Worm (Caenorhabditis elegans) whole organism, L4 larva: ENCODE data around the gene H20E11.1.

ENCODE experiments used
- F10B5.3 ChIP-seq: sonication (generic microtip); optimal IDR thresholded peaks from 2 replicates; lab custom pipeline; 2016; ENCODE audit warnings: mild to moderate bottlenecking, missing genetic modification characterization, missing compliant biosample characterization
- F37D6.2 ChIP-seq: sonication (generic microtip); optimal IDR thresholded peaks from 2 replicates; lab custom pipeline; 2016; ENCODE audit warnings: mild to moderate bottlenecking, missing genetic modification characterization, missing compliant biosample characterization
- T20F7.1 ChIP-seq: fragments of 200-800 bp; sonication (Bioruptor generic); optimal IDR thresholded peaks from 2 replicates; lab custom pipeline; 2018; ENCODE audit warnings: mild to moderate bottlenecking, missing genetic modification characterization, missing compliant biosample characterization
- Y105C5A.15 ChIP-seq: fragments of 200-800 bp; sonication (Bioruptor generic); IDR thresholded peaks from 2 replicates; pipeline ENCODE4 v1.3.6; 2022; ENCODE audit warnings: missing genetic modification characterization, missing compliant biosample characterization
- Y48G9A.11 ChIP-seq: fragments of 200-800 bp; sonication (Bioruptor generic); IDR thresholded peaks from 2 replicates; pipeline ENCODE4 v1.3.6; 2022; ENCODE audit warnings: missing genetic modification reagents, missing genetic modification characterization, missing compliant biosample characterization
- Y75B8A.6 ChIP-seq: fragments of 200-800 bp; sonication (Bioruptor generic); IDR thresholded peaks from 2 replicates; pipeline ENCODE4 v1.3.6; 2022; ENCODE audit warnings: missing genetic modification reagents, missing genetic modification characterization, missing compliant biosample characterization
- ZK337.2 ChIP-seq: fragments of 200-800 bp; sonication (Bioruptor generic); IDR thresholded peaks from 2 replicates; pipeline ENCODE4 v1.3.6; 2022; ENCODE audit warnings: missing genetic modification reagents, missing genetic modification characterization, missing compliant biosample characterization
- arid-1 ChIP-seq: fragments of 200-800 bp; sonication (Bioruptor generic); conservative IDR thresholded peaks from 2 replicates; pipeline ENCODE4 v1.3.6; 2022; ENCODE audit warnings: missing genetic modification reagents, missing genetic modification characterization, missing compliant biosample characterization
- daf-12 ChIP-seq: fragments of 150-350 bp; optimal IDR thresholded peaks from 2 replicates; lab custom pipeline; 2014; ENCODE audit warnings: missing biosample characterization, missing genetic modification reagents, missing genetic modification characterization
- daf-16 ChIP-seq, 3 experiments: sonication (generic microtip); optimal IDR thresholded peaks; 2 replicates each; lab custom pipeline; 2016 to 2017; ENCODE audit warnings: missing genetic modification characterization in 3 of 3, missing genetic modification reagents in 3 of 3, mild to moderate bottlenecking in 2 of 3, missing compliant biosample characterization in 2 of 3, missing biosample characterization in 1 of 3, moderate library complexity in 1 of 3
- dmd-6 ChIP-seq: fragments of 200-800 bp; sonication (Bioruptor generic); IDR thresholded peaks from 2 replicates; pipeline ENCODE4 v1.3.6; 2022; ENCODE audit warnings: missing genetic modification reagents, missing genetic modification characterization, missing compliant biosample characterization
- dpl-1 ChIP-seq: fragments of 150-350 bp; optimal IDR thresholded peaks from 2 replicates; lab custom pipeline; 2014; ENCODE audit warnings: missing biosample characterization, missing genetic modification reagents, missing genetic modification characterization
- dve-1 ChIP-seq: sonication (generic microtip); optimal IDR thresholded peaks from 2 replicates; lab custom pipeline; 2017; ENCODE audit warnings: antibody characterized with exemption, mild to moderate bottlenecking, missing genetic modification characterization, missing compliant biosample characterization; ENCODE audit not compliant: insufficient read depth
- egl-27 ChIP-seq: sonication (generic microtip); optimal IDR thresholded peaks from 3 replicates; lab custom pipeline; 2017; ENCODE audit warnings: missing biosample characterization, missing genetic modification reagents, missing genetic modification characterization
- fkh-10 ChIP-seq: fragments of 150-350 bp; optimal IDR thresholded peaks from 2 replicates; lab custom pipeline; 2014; ENCODE audit warnings: missing biosample characterization, missing genetic modification reagents, missing genetic modification characterization
- fos-1 ChIP-seq: fragments of 150-350 bp; optimal IDR thresholded peaks from 2 replicates; lab custom pipeline; 2014; ENCODE audit warnings: missing biosample characterization, missing genetic modification characterization
- gei-8 ChIP-seq: fragments of 200-800 bp; sonication (Bioruptor generic); optimal IDR thresholded peaks from 2 replicates; lab custom pipeline; 2018; ENCODE audit warnings: mild to moderate bottlenecking, missing genetic modification characterization, missing compliant biosample characterization
- hif-1 ChIP-seq, 2 experiments: sonication (generic microtip); optimal IDR thresholded peaks; 2 replicates each; lab custom pipeline; 2016 to 2017; ENCODE audit warnings: missing compliant biosample characterization in 2 of 2, missing genetic modification characterization in 2 of 2, missing genetic modification reagents in 2 of 2, missing genotype in 2 of 2, mild to moderate bottlenecking in 1 of 2
- hlh-30 ChIP-seq: sonication (generic microtip); optimal IDR thresholded peaks from 2 replicates; lab custom pipeline; 2017; ENCODE audit warnings: antibody characterized with exemption, mild to moderate bottlenecking, missing genetic modification characterization, missing compliant biosample characterization; ENCODE audit not compliant: insufficient read depth
- hmg-1.1 ChIP-seq: fragments of 200-800 bp; sonication (Bioruptor generic); IDR thresholded peaks from 2 replicates; pipeline ENCODE4 v1.3.6; 2022; ENCODE audit warnings: missing genetic modification reagents, missing genetic modification characterization, missing compliant biosample characterization
- lim-7 ChIP-seq: fragments of 200-800 bp; sonication (Bioruptor generic); IDR thresholded peaks from 2 replicates; pipeline ENCODE4 v1.3.6; 2022; ENCODE audit warnings: missing genetic modification characterization, missing compliant biosample characterization
- lin-1 ChIP-seq: fragments of 200-800 bp; sonication (Bioruptor generic); IDR thresholded peaks from 2 replicates; pipeline ENCODE4 v1.3.6; 2022; ENCODE audit warnings: missing genetic modification reagents, missing genetic modification characterization, missing compliant biosample characterization
- lin-13 ChIP-seq: fragments of 150-350 bp; optimal IDR thresholded peaks from 2 replicates; lab custom pipeline; 2014; ENCODE audit warnings: missing biosample characterization, missing genetic modification reagents, missing genetic modification characterization
- lin-39 ChIP-seq: fragments of 150-350 bp; optimal IDR thresholded peaks from 2 replicates; lab custom pipeline; 2014; ENCODE audit warnings: missing biosample characterization, missing genetic modification reagents, missing genetic modification characterization
- lsy-2 ChIP-seq, 2 experiments: fragments of 150-350 bp in 1 of 2; sonication (generic microtip) in 1 of 2; optimal IDR thresholded peaks; 2 replicates each; lab custom pipeline; 2014 to 2017; ENCODE audit warnings: missing biosample characterization in 2 of 2, missing genetic modification characterization in 2 of 2
- madf-5 ChIP-seq, 2 experiments: fragments of 200-800 bp; sonication (Bioruptor generic); IDR thresholded peaks; 2 replicates each; pipeline ENCODE4 v1.3.6; 2022; ENCODE audit warnings: missing compliant biosample characterization in 2 of 2, missing genetic modification characterization in 2 of 2
- mdl-1 ChIP-seq, 2 experiments: fragments of 150-350 bp in 1 of 2; sonication (generic microtip) in 1 of 2; optimal IDR thresholded peaks; 2 replicates each; lab custom pipeline; 2014 to 2017; ENCODE audit warnings: missing biosample characterization in 2 of 2, missing genetic modification characterization in 2 of 2
- mes-2 ChIP-seq: sonication (generic microtip); optimal IDR thresholded peaks from 2 replicates; lab custom pipeline; 2016; ENCODE audit warnings: missing genotype, mild to moderate bottlenecking, missing genetic modification characterization, missing compliant biosample characterization; ENCODE audit not compliant: poor library complexity, severe bottlenecking
- nhr-11 ChIP-seq: fragments of 150-350 bp; optimal IDR thresholded peaks from 2 replicates; lab custom pipeline; 2014; ENCODE audit warnings: missing biosample characterization, missing genetic modification characterization
- nhr-28 ChIP-seq: fragments of 150-350 bp; optimal IDR thresholded peaks from 2 replicates; lab custom pipeline; 2014; ENCODE audit warnings: missing biosample characterization, missing genetic modification characterization
- nhr-42 ChIP-seq: fragments of 200-800 bp; sonication (Bioruptor generic); IDR thresholded peaks from 2 replicates; pipeline ENCODE4 v1.3.6; 2022; ENCODE audit warnings: missing genetic modification characterization, missing compliant biosample characterization
- nhr-48 ChIP-seq: sonication (generic microtip); optimal IDR thresholded peaks from 2 replicates; lab custom pipeline; 2016; ENCODE audit warnings: mild to moderate bottlenecking, missing genetic modification characterization, missing compliant biosample characterization
- pha-4 ChIP-seq, 2 experiments: fragments of 150-350 bp in 1 of 2; fragments of 200-800 bp in 1 of 2; sonication (Bioruptor generic) in 1 of 2; IDR thresholded peaks in 1 of 2; optimal IDR thresholded peaks in 1 of 2; 2 replicates each; pipeline versions ENCODE4 v1.3.6 to Lab custom; 2014 to 2022; ENCODE audit warnings: missing genetic modification characterization in 2 of 2, missing genetic modification reagents in 2 of 2, missing biosample characterization in 1 of 2, missing compliant biosample characterization in 1 of 2
- pqm-1 ChIP-seq: sonication (generic microtip); optimal IDR thresholded peaks from 2 replicates; lab custom pipeline; 2017; ENCODE audit warnings: missing biosample characterization, missing genetic modification characterization
- rbr-2 ChIP-seq: sonication (generic microtip); optimal IDR thresholded peaks from 2 replicates; lab custom pipeline; 2016; ENCODE audit warnings: missing genotype, missing genetic modification characterization, missing compliant biosample characterization
- snpc-4 ChIP-seq: fragments of 150-350 bp; optimal IDR thresholded peaks from 2 replicates; lab custom pipeline; 2014; ENCODE audit warnings: missing biosample characterization, missing genetic modification characterization
- spr-1 ChIP-seq: sonication (generic microtip); optimal IDR thresholded peaks from 2 replicates; lab custom pipeline; 2016; ENCODE audit warnings: mild to moderate bottlenecking, missing genetic modification characterization, missing compliant biosample characterization
- unc-130 ChIP-seq: sonication (generic microtip); optimal IDR thresholded peaks from 2 replicates; lab custom pipeline; 2016; ENCODE audit warnings: missing genetic modification reagents, missing genetic modification characterization, missing compliant biosample characterization
- vab-7 ChIP-seq: fragments of 200-800 bp; sonication (Bioruptor generic); IDR thresholded peaks from 2 replicates; pipeline ENCODE4 v1.3.6; 2022; ENCODE audit warnings: missing genetic modification reagents, missing genetic modification characterization, missing compliant biosample characterization
- zfp-2 ChIP-seq: sonication (generic microtip); optimal IDR thresholded peaks from 2 replicates; lab custom pipeline; 2016; ENCODE audit warnings: mild to moderate bottlenecking, missing genetic modification characterization, missing compliant biosample characterization
- zip-11 ChIP-seq: fragments of 200-800 bp; sonication (Bioruptor generic); IDR thresholded peaks from 2 replicates; pipeline ENCODE4 v1.3.6; 2022; ENCODE audit warnings: missing genetic modification characterization, missing compliant biosample characterization
- zip-2 ChIP-seq: fragments of 150-350 bp; optimal IDR thresholded peaks from 2 replicates; lab custom pipeline; 2014; ENCODE audit warnings: missing biosample characterization, missing genetic modification characterization

Gene H20E11.1

DNA sequence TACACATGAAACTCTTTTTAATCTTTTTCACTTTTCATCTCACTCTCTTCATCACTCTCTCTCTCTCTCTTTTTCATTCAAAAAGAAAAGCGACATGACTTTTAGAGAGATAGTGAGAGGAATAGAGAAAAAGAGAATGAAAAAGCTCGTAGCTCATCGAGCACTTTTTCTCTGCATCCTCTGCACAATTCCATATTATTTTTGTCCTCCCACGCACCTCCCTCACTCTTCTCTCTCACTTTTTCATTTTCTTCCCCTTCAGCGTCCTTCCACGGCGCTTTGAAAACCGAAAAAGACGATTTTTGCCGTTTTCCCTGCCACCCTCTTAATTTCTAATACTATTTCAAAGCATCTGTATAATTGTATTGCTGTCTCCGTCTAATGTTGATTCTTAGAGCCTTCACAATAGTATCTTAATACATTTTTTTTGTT lies 9.2 kb downstream of the H20E11.1 start (continued):
- TF ChIP-seq egl-27 (tag; lab: Kevin White, UChicago) (no peak), madf-5 (GFP tag; IDR thresholded peaks at IDR 0.05; lab: Robert Waterston, UW) (no peak), pha-4 (GFP tag; IDR thresholded peaks at IDR 0.05; lab: Robert Waterston, UW) (peak; percentile 54), pha-4 (tag; optimal IDR thresholded peaks at IDR 0.05; lab: Kevin White, UChicago) (peak; percentile 89), F10B5.3 (tag; lab: Kevin White, UChicago) (peak; percentile 38), lim-7 (GFP tag; lab: Robert Waterston, UW) (no peak), fos-1 (tag; lab: Kevin White, UChicago) (no peak), Y48G9A.11 (GFP tag; lab: Robert Waterston, UW) (no peak), lin-13 (GFP tag; lab: Kevin White, UChicago) (no peak), vab-7 (GFP tag; lab: Robert Waterston, UW) (peak; percentile 27; the same call in 1 of the 2 replicates), zfp-2 (tag; lab: Kevin White, UChicago) (no peak), lin-1 (0 out of 2 replicates have a peak, but pooled peaks have one; percentile 37), nhr-11 (tag; lab: Kevin White, UChicago) (peak; percentile 85), gei-8 (GFP tag; lab: Kevin White, UChicago) (peak; percentile 49), rbr-2 (tag; lab: Kevin White, UChicago) (peak; percentile 82), mes-2 (peak; percentile 1), F37D6.2 (tag; lab: Kevin White, UChicago) (peak; percentile 51), snpc-4 (tag; lab: Kevin White, UChicago) (no peak), unc-130 (GFP tag; lab: Kevin White, UChicago) (no peak), zip-11 (no peak), nhr-42 (0 out of 2 replicates have a peak, but pooled peaks have one; percentile 14), zip-2 (peak; percentile 3), dve-1 (peak; percentile 93), hif-1 (tag; optimal IDR thresholded peaks at IDR 0.05; lab: Kevin White, UChicago) (peak in 1 of 2 experiments; percentile 93), mdl-1 (tag; optimal IDR thresholded peaks at IDR 0.05; lab: Kevin White, UChicago) (peak; percentile 28 to 62), daf-16 (GFP tag; optimal IDR thresholded peaks at IDR 0.05; lab: Kevin White, UChicago) (peak in 1 of 2 experiments; percentile 54), daf-16 (tag; optimal IDR thresholded peaks at IDR 0.05; lab: Kevin White, UChicago) (peak; percentile 83), Y75B8A.6 (no peak), lsy-2 (tag; optimal IDR thresholded peaks at IDR 0.05; lab: Kevin White, UChicago) (peak; percentile 48 to 80), spr-1 (tag; lab: Kevin White, UChicago) (peak; percentile 40), hmg-1.1 (peak; percentile 79), nhr-48 (tag; lab: Kevin White, UChicago) (peak; percentile 88), Y105C5A.15 (GFP tag; lab: Robert Waterston, UW) (no peak), T20F7.1 (GFP tag; lab: Kevin White, UChicago) (peak; percentile 55), fkh-10 (GFP tag; lab: Kevin White, UChicago) (peak; percentile 33), dmd-6 (GFP tag; lab: Robert Waterston, UW) (peak; percentile 94), ZK337.2 (peak; percentile 98)

DNA sequence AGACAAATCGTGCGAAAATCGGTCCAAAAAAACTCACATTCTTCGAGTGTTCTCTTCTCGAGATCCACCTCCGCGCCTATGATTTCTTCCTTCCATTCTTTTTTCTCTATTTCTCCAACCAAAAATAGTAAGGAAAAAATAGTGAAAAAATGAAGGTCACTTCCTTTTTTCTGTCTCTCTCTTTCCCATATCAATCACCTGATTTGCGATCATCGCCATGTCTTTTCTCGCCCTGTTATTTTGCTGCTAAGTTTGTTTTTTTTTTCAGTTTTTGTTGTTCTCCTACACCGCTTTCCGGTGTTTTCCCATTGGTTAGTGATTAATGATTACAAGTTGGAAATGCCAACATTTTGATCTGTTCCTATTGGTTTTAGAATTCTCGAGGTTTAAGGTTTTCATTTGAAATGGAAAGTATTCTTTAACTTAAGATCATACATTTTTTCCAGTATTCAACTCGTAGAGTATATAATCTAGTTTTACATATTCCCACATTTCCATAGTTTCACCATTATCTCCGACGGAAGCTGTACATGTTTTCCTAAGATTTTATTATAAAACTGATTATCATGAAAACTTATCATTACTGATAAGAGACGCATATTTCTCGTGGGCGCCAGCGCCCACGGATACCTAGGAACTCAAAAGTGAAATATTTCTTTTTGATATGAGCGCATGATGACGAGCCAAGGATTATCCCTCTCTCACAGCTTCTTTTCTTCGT lies 11.8 kb downstream of the H20E11.1 start:
- no peak for TF ChIP-seq lin-39 (tag; lab: Kevin White, UChicago)
- TF ChIP-seq pqm-1 (tag; lab: Kevin White, UChicago) = peak; percentile 14
- TF ChIP-seq arid-1 = no peak
- no peak for TF ChIP-seq F10B5.3 (tag; lab: Kevin White, UChicago)
- TF ChIP-seq daf-12 (tag; lab: Kevin White, UChicago) = no peak
- TF ChIP-seq daf-16 (GFP tag; optimal IDR thresholded peaks at IDR 0.05; lab: Kevin White, UChicago) = no peak
- peak; percentile 34 for TF ChIP-seq daf-16 (tag; optimal IDR thresholded peaks at IDR 0.05; lab: Kevin White, UChicago)
- TF ChIP-seq hlh-30 (tag; lab: Kevin White, UChicago) = peak; percentile 39
- peak; percentile 36 for TF ChIP-seq nhr-28 (tag; lab: Kevin White, UChicago)
- no peak for TF ChIP-seq lim-7 (GFP tag; lab: Robert Waterston, UW)
- TF ChIP-seq dpl-1 (GFP tag; lab: Kevin White, UChicago) = no peak
